Fruit fly (Drosophila melanogaster): ENCODE data around the gene CalpC.
A peak's percentile ranks its signal among the peaks of the same experiment; 100 is the strongest.

Gene CalpC

DNA sequence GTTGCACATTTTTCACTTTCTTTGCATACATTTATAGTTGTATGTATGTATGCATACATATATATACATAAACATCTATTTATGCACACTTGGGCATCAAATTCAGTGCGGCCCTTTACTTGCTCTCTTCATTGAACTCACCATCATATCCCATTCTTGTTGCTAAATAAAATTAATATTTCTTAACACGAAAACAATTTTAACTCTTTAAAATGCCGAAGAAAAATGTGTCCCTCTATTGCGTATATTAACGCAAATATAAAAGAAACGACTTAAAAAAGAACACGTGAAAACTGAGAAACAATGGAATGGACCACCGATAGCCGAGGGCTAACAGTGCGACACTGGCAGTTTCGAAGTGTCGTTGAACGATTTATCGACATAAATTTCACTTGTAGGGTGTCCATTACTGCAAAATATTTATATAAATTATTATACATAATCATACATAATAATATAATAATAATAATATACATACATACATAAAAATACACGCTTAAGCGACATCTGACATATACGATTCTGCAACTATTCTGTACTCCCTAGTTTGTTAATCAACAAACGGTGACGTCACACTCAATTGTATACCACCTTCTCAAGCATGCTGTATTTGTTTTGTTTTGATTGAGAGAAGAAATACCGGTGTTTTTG is 33.2 kb downstream of the CalpC start, which contains the start of the genes U2af50 and PIG-Q (continued):
- no peak for TF ChIP-seq nau (GFP tag; optimal IDR thresholded peaks at IDR 0.05)
- TF ChIP-seq CG1024 (GFP tag; IDR thresholded peaks at IDR 0.05), result peak; percentile 73; the same call in 1 of the 2 replicates
- no peak for TF ChIP-seq mirr (GFP tag; optimal IDR thresholded peaks at IDR 0.05)
- peak; percentile 87 for TF ChIP-seq CG30403 (GFP tag; optimal IDR thresholded peaks at IDR 0.05)
- peak; percentile 30 for TF ChIP-seq Elba2 (GFP tag; optimal IDR thresholded peaks at IDR 0.05)
- TF ChIP-seq zen (tag; optimal IDR thresholded peaks at IDR 0.05), result peak; percentile 95
- TF ChIP-seq CG18476 (GFP tag; optimal IDR thresholded peaks at IDR 0.05), result peak; percentile 84
- peak; percentile 74 for TF ChIP-seq CG6683 (GFP tag; optimal IDR thresholded peaks at IDR 0.05)
- TF ChIP-seq da (GFP tag; optimal IDR thresholded peaks at IDR 0.05), result no peak
- TF ChIP-seq Poxn (GFP tag; IDR thresholded peaks at IDR 0.05), result peak; percentile 68
- no peak; the same call in 1 of the 2 replicates for TF ChIP-seq slbo (GFP tag; IDR thresholded peaks at IDR 0.05)
- TF ChIP-seq BEAF-32 (GFP tag; optimal IDR thresholded peaks at IDR 0.05), result peak; percentile 63
- no peak for TF ChIP-seq hth (optimal IDR thresholded peaks at IDR 0.05)
- peak; percentile 32 for TF ChIP-seq CG33213 (GFP tag; optimal IDR thresholded peaks at IDR 0.05)
- peak; percentile 47 for TF ChIP-seq CG10565 (GFP tag; optimal IDR thresholded peaks at IDR 0.05)
- TF ChIP-seq CG10959 (GFP tag; IDR thresholded peaks at IDR 0.05), result peak; percentile 87
- peak; percentile 71 for TF ChIP-seq slou (GFP tag; optimal IDR thresholded peaks at IDR 0.05)
- TF ChIP-seq Ravus (GFP tag; IDR thresholded peaks at IDR 0.05), result peak; percentile 70
- peak; percentile 60 for TF ChIP-seq CG3838 (GFP tag; optimal IDR thresholded peaks at IDR 0.05)
- TF ChIP-seq Ssrp (tag; optimal IDR thresholded peaks at IDR 0.05), result peak; percentile 94
- peak; percentile 73; the same call in 1 of the 3 replicates for TF ChIP-seq C15 (GFP tag; IDR thresholded peaks at IDR 0.05)
- TF ChIP-seq TFAM (GFP tag; optimal IDR thresholded peaks at IDR 0.05), result no peak
- no peak for TF ChIP-seq ham (GFP tag; IDR thresholded peaks at IDR 0.05)
- peak; percentile 92 for TF ChIP-seq CG15696 (tag; optimal IDR thresholded peaks at IDR 0.05)
- peak; percentile 15 for TF ChIP-seq bigmax (GFP tag; optimal IDR thresholded peaks at IDR 0.05)
- peak; percentile 36 for TF ChIP-seq NC2β (GFP tag; optimal IDR thresholded peaks at IDR 0.05)
- TF ChIP-seq trem (tag; optimal IDR thresholded peaks at IDR 0.05), result peak; percentile 94
- no peak for TF ChIP-seq Dek (tag; optimal IDR thresholded peaks at IDR 0.05)
- peak; percentile 91 for TF ChIP-seq CG10654 (GFP tag; optimal IDR thresholded peaks at IDR 0.05)
- TF ChIP-seq Ets65A (GFP tag), result peak; percentile 83
- peak; percentile 98 for TF ChIP-seq CG30020 (tag; optimal IDR thresholded peaks at IDR 0.05)
- no peak for TF ChIP-seq CG6175 (GFP tag; IDR thresholded peaks at IDR 0.05)
- peak; percentile 86 for TF ChIP-seq CG31224 (GFP tag; IDR thresholded peaks at IDR 0.05)
- peak; percentile 91 for TF ChIP-seq ssp (GFP tag; IDR thresholded peaks at IDR 0.05)
- TF ChIP-seq CG34376 (GFP tag; optimal IDR thresholded peaks at IDR 0.05), result peak; percentile 77
- TF ChIP-seq CG4360 (GFP tag; IDR thresholded peaks at IDR 0.05), result peak; percentile 67
- peak; percentile 76 for TF ChIP-seq cato (GFP tag; optimal IDR thresholded peaks at IDR 0.05; ENCODE audit: borderline replicate concordance)
- no peak for TF ChIP-seq gro (GFP tag; optimal IDR thresholded peaks at IDR 0.05)
- TF ChIP-seq usp (GFP tag; optimal IDR thresholded peaks at IDR 0.05), result no peak
- no peak for TF ChIP-seq sc (optimal IDR thresholded peaks at IDR 0.05)
- peak; percentile 88 for TF ChIP-seq sc (GFP tag; optimal IDR thresholded peaks at IDR 0.05)
- TF ChIP-seq CG11696 (GFP tag; IDR thresholded peaks at IDR 0.05), result peak; percentile 76; the same call in 1 of the 2 replicates
- TF ChIP-seq CG12104 (GFP tag; optimal IDR thresholded peaks at IDR 0.05), result peak; percentile 73
- TF ChIP-seq Rfx (GFP tag; IDR thresholded peaks at IDR 0.05), result peak; percentile 93
- TF ChIP-seq CG10267 (tag; optimal IDR thresholded peaks at IDR 0.05), result peak; percentile 87
- TF ChIP-seq CG1792 (GFP tag; optimal IDR thresholded peaks at IDR 0.05), result peak; percentile 2
- TF ChIP-seq Atf6 (GFP tag; IDR thresholded peaks at IDR 0.05), result peak; percentile 88
- no peak; the same call in 1 of the 2 replicates for TF ChIP-seq lmd (GFP tag; IDR thresholded peaks at IDR 0.05)
- no peak for TF ChIP-seq cad (GFP tag; optimal IDR thresholded peaks at IDR 0.05)
- peak; percentile 92 for TF ChIP-seq CG3281 (GFP tag; optimal IDR thresholded peaks at IDR 0.05)
- no peak for TF ChIP-seq CG12071 (GFP tag; optimal IDR thresholded peaks at IDR 0.05)
